Worm (Caenorhabditis elegans) whole organism, early embryonic: Measurements from ENCODE around the gene C09G1.5.

ENCODE experiments used
- ceh-36 ChIP-seq: sonication (generic microtip); optimal IDR thresholded peaks from 2 replicates; lab custom pipeline; 2016; ENCODE audit warnings: missing genetic modification characterization, inconsistent platforms, missing compliant biosample characterization
- flt-1 ChIP-seq: fragments of 200-800 bp; sonication (Bioruptor generic); IDR thresholded peaks from 2 replicates; pipeline ENCODE4 v1.3.6; 2022; ENCODE audit warnings: missing genetic modification characterization, missing compliant biosample characterization
- pes-1 ChIP-seq: fragments of 200-800 bp; sonication (Bioruptor generic); IDR thresholded peaks from 2 replicates; pipeline ENCODE4 v1.3.6; 2022; ENCODE audit warnings: missing genetic modification reagents, missing genetic modification characterization, missing compliant biosample characterization
- tra-4 ChIP-seq: sonication (generic microtip); optimal IDR thresholded peaks from 2 replicates; lab custom pipeline; 2017; ENCODE audit warnings: missing genetic modification characterization, missing compliant biosample characterization

- no peak for TF ChIP-seq flt-1 (GFP tag; lab: Robert Waterston, UW)
- TF ChIP-seq ceh-36 (tag; lab: Kevin White, UChicago), result no peak
- no peak for TF ChIP-seq pes-1 (GFP tag; lab: Robert Waterston, UW)
- TF ChIP-seq tra-4 (tag; lab: Kevin White, UChicago), result no peak
Observed at ce11 chrX:15982630-15983029, 23.8 kb downstream of the C09G1.5 start, which contains the start of gene C09G1.2.
